Worm (Caenorhabditis elegans) whole organism, young adult: ENCODE results near the gene his-3.

Experiments
- B0336.3 ChIP-seq: fragments of 200-800 bp; sonication (Bioruptor generic); IDR thresholded peaks from 2 replicates; pipeline ENCODE4 v1.3.6; 2022; ENCODE audit warnings: missing genetic modification characterization, missing compliant biosample characterization
- C17E4.6 ChIP-seq: fragments of 200-800 bp; sonication (Bioruptor generic); IDR thresholded peaks from 2 replicates; pipeline ENCODE4 v1.3.6; 2022; ENCODE audit warnings: missing genetic modification reagents, missing genetic modification characterization, missing compliant biosample characterization
- F22D6.2 ChIP-seq: sonication (generic microtip); optimal IDR thresholded peaks from 2 replicates; lab custom pipeline; 2016; ENCODE audit warnings: mild to moderate bottlenecking, missing genetic modification characterization, missing compliant biosample characterization
- F23B12.7 ChIP-seq: sonication (generic microtip); optimal IDR thresholded peaks from 2 replicates; lab custom pipeline; 2017; ENCODE audit warnings: missing genetic modification characterization, mild to moderate bottlenecking, missing compliant biosample characterization, antibody characterized with exemption, moderate library complexity; ENCODE audit not compliant: insufficient read depth
- K11D2.4 ChIP-seq: fragments of 200-800 bp; sonication (Bioruptor generic); IDR thresholded peaks from 2 replicates; pipeline ENCODE4 v1.3.6; 2022; ENCODE audit warnings: missing genetic modification reagents, missing genetic modification characterization, missing compliant biosample characterization
- Y56A3A.18 ChIP-seq: fragments of 200-800 bp; sonication (Bioruptor generic); IDR thresholded peaks from 2 replicates; pipeline ENCODE4 v1.3.6; 2022; ENCODE audit warnings: missing genetic modification reagents, missing genetic modification characterization, missing compliant biosample characterization
- Y79H2A.3 ChIP-seq: fragments of 200-800 bp; sonication (Bioruptor generic); conservative IDR thresholded peaks from 2 replicates; pipeline ENCODE4 v1.3.6; 2022; ENCODE audit warnings: missing genetic modification reagents, missing genetic modification characterization, missing compliant biosample characterization
- aptf-3 ChIP-seq: fragments of 200-800 bp; sonication (Bioruptor generic); IDR thresholded peaks from 2 replicates; pipeline ENCODE4 v1.3.6; 2022; ENCODE audit warnings: missing genetic modification characterization, missing compliant biosample characterization
- atf-7 ChIP-seq: sonication (generic microtip); optimal IDR thresholded peaks from 2 replicates; lab custom pipeline; 2017; ENCODE audit warnings: mild to moderate bottlenecking, missing genetic modification characterization, missing compliant biosample characterization
- attf-3 ChIP-seq: fragments of 200-800 bp; sonication (Bioruptor generic); conservative IDR thresholded peaks from 2 replicates; pipeline ENCODE4 v1.3.6; 2022; ENCODE audit warnings: missing genetic modification reagents, missing genetic modification characterization, missing compliant biosample characterization
- ceh-100 ChIP-seq: fragments of 200-800 bp; sonication (Bioruptor generic); IDR thresholded peaks from 2 replicates; pipeline ENCODE4 v1.3.6; 2022; ENCODE audit warnings: missing genetic modification reagents, missing genetic modification characterization, missing compliant biosample characterization
- ceh-27 ChIP-seq: fragments of 200-800 bp; sonication (Bioruptor generic); optimal IDR thresholded peaks from 2 replicates; lab custom pipeline; 2018; ENCODE audit warnings: mild to moderate bottlenecking, missing genetic modification characterization, moderate library complexity, missing compliant biosample characterization
- die-1 ChIP-seq: sonication (generic microtip); optimal IDR thresholded peaks from 2 replicates; lab custom pipeline; 2016; ENCODE audit warnings: missing genotype, mild to moderate bottlenecking, missing genetic modification characterization, missing compliant biosample characterization
- egl-44 ChIP-seq: fragments of 200-800 bp; sonication (Bioruptor generic); IDR thresholded peaks from 2 replicates; pipeline ENCODE4 v1.3.6; 2022; ENCODE audit warnings: missing genetic modification reagents, missing genetic modification characterization, missing compliant biosample characterization
- egrh-3 ChIP-seq: fragments of 200-800 bp; sonication (Bioruptor generic); IDR thresholded peaks from 2 replicates; pipeline ENCODE4 v1.3.6; 2022; ENCODE audit warnings: missing genetic modification reagents, missing genetic modification characterization, missing compliant biosample characterization
- him-1 ChIP-seq: sonication (generic microtip); optimal IDR thresholded peaks from 2 replicates; lab custom pipeline; 2016; ENCODE audit warnings: missing genotype, missing genetic modification reagents, missing genetic modification characterization, missing compliant biosample characterization
- hlh-12 ChIP-seq: sonication (generic microtip); optimal IDR thresholded peaks from 2 replicates; lab custom pipeline; 2016; ENCODE audit warnings: missing genetic modification characterization, missing compliant biosample characterization
- hsf-1 ChIP-seq: fragments of 200-800 bp; sonication (Bioruptor generic); IDR thresholded peaks from 2 replicates; pipeline ENCODE4 v1.3.6; 2022; ENCODE audit warnings: missing genetic modification reagents, missing genetic modification characterization, missing compliant biosample characterization
- let-607 ChIP-seq, 2 experiments: fragments of 200-800 bp in 1 of 2; sonication (Bioruptor generic) in 1 of 2; sonication (generic microtip) in 1 of 2; optimal IDR thresholded peaks; 2 replicates each; lab custom pipeline; 2016 to 2018; ENCODE audit warnings: mild to moderate bottlenecking in 2 of 2, missing compliant biosample characterization in 2 of 2, missing genetic modification characterization in 2 of 2, moderate library complexity in 2 of 2, missing genotype in 1 of 2
- lin-35 ChIP-seq, 3 experiments: fragments of 150-350 bp in 2 of 3; sonication (generic microtip) in 1 of 3; optimal IDR thresholded peaks; 2 replicates each; lab custom pipeline; 2014 to 2018; ENCODE audit warnings: missing biosample characterization in 3 of 3, missing genetic modification characterization in 3 of 3, missing genetic modification reagents in 3 of 3
- madf-10 ChIP-seq: sonication (generic microtip); optimal IDR thresholded peaks from 2 replicates; lab custom pipeline; 2016; ENCODE audit warnings: mild to moderate bottlenecking, missing genetic modification characterization, missing compliant biosample characterization
- mcd-1 ChIP-seq: fragments of 200-800 bp; sonication (Bioruptor generic); IDR thresholded peaks from 2 replicates; pipeline ENCODE4 v1.3.6; 2022; ENCODE audit warnings: missing genetic modification reagents, missing genetic modification characterization, missing compliant biosample characterization
- nfyb-1 ChIP-seq: fragments of 200-800 bp; sonication (Bioruptor generic); IDR thresholded peaks from 2 replicates; pipeline ENCODE4 v1.3.6; 2022; ENCODE audit warnings: missing genetic modification reagents, missing genetic modification characterization, missing compliant biosample characterization
- nhr-120 ChIP-seq: fragments of 200-800 bp; sonication (Bioruptor generic); IDR thresholded peaks from 2 replicates; pipeline ENCODE4 v1.3.6; 2022; ENCODE audit warnings: missing genetic modification characterization, missing compliant biosample characterization
- nhr-80 ChIP-seq: sonication (generic microtip); optimal IDR thresholded peaks from 2 replicates; lab custom pipeline; 2016; ENCODE audit warnings: missing genetic modification characterization, missing compliant biosample characterization
- pha-4 ChIP-seq: fragments of 150-350 bp; sonication (generic microtip); optimal IDR thresholded peaks from 2 replicates; lab custom pipeline; 2014; ENCODE audit warnings: missing biosample characterization, missing genetic modification reagents, missing genetic modification characterization
- snpc-4 ChIP-seq, 5 experiments: fragments of 150-350 bp in 1 of 5; sonication (generic microtip) in 4 of 5; optimal IDR thresholded peaks; 2 replicates each; lab custom pipeline; 2014 to 2018; ENCODE audit warnings: missing genetic modification characterization in 5 of 5, missing biosample characterization in 3 of 5, antibody characterized with exemption in 2 of 5, mild to moderate bottlenecking in 2 of 5, missing compliant biosample characterization in 2 of 5, missing genotype in 2 of 5, moderate library complexity in 2 of 5, missing genetic modification reagents in 1 of 5
- sptf-2 ChIP-seq: fragments of 200-800 bp; sonication (Bioruptor generic); optimal IDR thresholded peaks from 2 replicates; lab custom pipeline; 2018; ENCODE audit warnings: mild to moderate bottlenecking, missing genetic modification characterization, missing compliant biosample characterization
- tbp1 ChIP-seq: fragments of 200-800 bp; sonication (Bioruptor generic); optimal IDR thresholded peaks from 2 replicates; lab custom pipeline; 2018; ENCODE audit warnings: mild to moderate bottlenecking, missing genetic modification characterization, missing compliant biosample characterization
- zfh-2 ChIP-seq: fragments of 200-800 bp; sonication (Bioruptor generic); conservative IDR thresholded peaks from 2 replicates; pipeline ENCODE4 v1.3.6; 2022; ENCODE audit warnings: missing genetic modification reagents, missing genetic modification characterization, missing compliant biosample characterization
- ztf-18 ChIP-seq: sonication (generic microtip); optimal IDR thresholded peaks from 2 replicates; lab custom pipeline; 2016; ENCODE audit warnings: missing genotype, mild to moderate bottlenecking, missing genetic modification characterization, missing compliant biosample characterization
- ztf-22 ChIP-seq: fragments of 200-800 bp; sonication (Bioruptor generic); optimal IDR thresholded peaks from 2 replicates; lab custom pipeline; 2018; ENCODE audit warnings: mild to moderate bottlenecking, missing genetic modification characterization, moderate library complexity, missing compliant biosample characterization
- ztf-25 ChIP-seq: fragments of 200-800 bp; sonication (Bioruptor generic); IDR thresholded peaks from 2 replicates; pipeline ENCODE4 v1.3.6; 2022; ENCODE audit warnings: missing genetic modification reagents, missing genetic modification characterization, missing compliant biosample characterization

The his-3 gene

ce11 chrV:16041925-16042742 lies 1.5 kb downstream of the his-3 start, which contains the start of the genes his-2 and his-1:
TSS of gene his-2 (minus strand) at chrV:16042283.
TSS of gene his-1 (plus strand) at chrV:16042520.
- TF ChIP-seq egrh-3 (GFP tag; lab: Robert Waterston, UW): peak; percentile 63; the same call in 1 of the 2 replicates
- TF ChIP-seq zfh-2: peak; percentile 58; the same call in 1 of the 2 replicates
- 0 out of 2 replicates have a peak, but pooled peaks have one; percentile 35 for TF ChIP-seq hsf-1 (GFP tag; lab: Robert Waterston, UW)
- 0 out of 2 replicates have a peak, but pooled peaks have one; percentile 9 for TF ChIP-seq nfyb-1

- TF ChIP-seq sptf-2 (GFP tag; lab: Kevin White, UChicago) (no peak), C17E4.6 (GFP tag; lab: Robert Waterston, UW) (no peak), ztf-25 (0 out of 2 replicates have a peak, but pooled peaks have one; percentile 7), Y56A3A.18 (GFP tag; lab: Robert Waterston, UW) (0 out of 2 replicates have a peak, but pooled peaks have one; percentile 17), nhr-120 (GFP tag; lab: Robert Waterston, UW) (0 out of 2 replicates have a peak, but pooled peaks have one; percentile 50), F23B12.7 (tag; lab: Kevin White, UChicago) (no peak), him-1 (tag; lab: Kevin White, UChicago) (no peak)
These were observed 2.1 kb downstream of the his-3 start for ce11 chrV:16042743-16043014.

ce11 chrV:16043686-16044085 lies 3.1 kb downstream of the his-3 start:
- TF ChIP-seq nhr-80: peak; percentile 73
- TF ChIP-seq pha-4: no peak
- TF ChIP-seq, all 124 proteins: peak for 1

- TF ChIP-seq tbp1 (GFP tag; lab: Kevin White, UChicago) (peak; percentile 48), snpc-4 (GFP tag; optimal IDR thresholded peaks at IDR 0.05; lab: Kevin White, UChicago) (no peak), snpc-4 (tag; optimal IDR thresholded peaks at IDR 0.05; lab: Kevin White, UChicago) (peak in 1 of 4 experiments; percentile 9), atf-7 (tag; lab: Kevin White, UChicago) (peak; percentile 66), ceh-27 (GFP tag; lab: Kevin White, UChicago) (no peak), ztf-25 (no peak), zfh-2 (no peak), B0336.3 (GFP tag; lab: Robert Waterston, UW) (0 out of 2 replicates have a peak, but pooled peaks have one; percentile 56), mcd-1 (no peak), ztf-22 (GFP tag; lab: Kevin White, UChicago) (peak; percentile 71), Y79H2A.3 (GFP tag; lab: Robert Waterston, UW) (no peak), die-1 (tag; lab: Kevin White, UChicago) (no peak), pha-4 (peak; percentile 70), egl-44 (0 out of 2 replicates have a peak, but pooled peaks have one; percentile 51), attf-3 (GFP tag; lab: Robert Waterston, UW) (no peak), nhr-80 (peak; percentile 83), madf-10 (tag; lab: Kevin White, UChicago) (peak; percentile 18), ztf-18 (tag; lab: Kevin White, UChicago) (no peak), aptf-3 (GFP tag; lab: Robert Waterston, UW) (no peak), K11D2.4 (GFP tag; lab: Robert Waterston, UW) (no peak), F22D6.2 (tag; lab: Kevin White, UChicago) (no peak), lin-35 (GFP tag; optimal IDR thresholded peaks at IDR 0.05; lab: Kevin White, UChicago) (no peak), hlh-12 (no peak), let-607 (tag; optimal IDR thresholded peaks at IDR 0.05; lab: Kevin White, UChicago) (peak in 1 of 2 experiments; percentile 38), ceh-100 (no peak)
These were observed 5.2 kb downstream of the his-3 start, which contains the start of gene T10C6.15 for ce11 chrV:16045837-16046236. TSS of gene T10C6.15 (minus strand) at chrV:16045940.
